Fruit fly (Drosophila melanogaster): ENCODE data around the gene RpL34a.

RpL34a gene

DNA sequence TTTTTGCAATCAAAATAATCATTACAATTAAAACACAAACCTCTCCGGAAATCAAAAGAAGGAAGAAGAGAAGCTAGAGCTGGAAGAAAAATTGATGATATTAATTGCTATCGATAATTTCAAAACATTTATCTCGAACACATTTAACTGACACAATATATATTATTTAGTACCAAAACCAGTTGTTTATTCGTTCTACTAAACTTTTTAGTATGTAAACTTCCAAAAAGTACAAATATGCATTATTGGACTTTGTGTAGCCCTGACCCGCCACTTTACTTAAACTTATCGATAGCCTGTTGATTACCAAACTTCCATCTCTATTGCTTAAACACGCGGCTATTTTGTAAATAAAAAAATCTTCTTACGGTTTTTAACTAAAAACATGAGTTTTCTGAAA lies at the start of gene RpL34a, which contains the start of gene Trmt61:
Gene RpL34a, minus strand, starts transcription at position 73 of the 400 bp plus-strand sequence.
Gene Trmt61, plus strand, starts transcription at position 302 of the 400 bp plus-strand sequence.
- TF ChIP-seq CG4496 (GFP tag; IDR thresholded peaks at IDR 0.05), result peak; percentile 71; the same call in 2 of the 3 replicates
- TF ChIP-seq CG14655 (GFP tag; optimal IDR thresholded peaks at IDR 0.05), result no peak
- TF ChIP-seq CG8301 (tag; optimal IDR thresholded peaks at IDR 0.05), result peak; percentile 58
- no peak for TF ChIP-seq EcR (GFP tag; optimal IDR thresholded peaks at IDR 0.05)
- peak; percentile 77 for TF ChIP-seq Pif1A (GFP tag; optimal IDR thresholded peaks at IDR 0.05)
- peak; percentile 36 for TF ChIP-seq CG17806 (tag; optimal IDR thresholded peaks at IDR 0.05)
- TF ChIP-seq CG9948 (tag; optimal IDR thresholded peaks at IDR 0.05), result peak; percentile 32
- peak; percentile 12 for TF ChIP-seq CG13204 (GFP tag; optimal IDR thresholded peaks at IDR 0.05)
- no peak for TF ChIP-seq D1 (tag; optimal IDR thresholded peaks at IDR 0.05)
- no peak for TF ChIP-seq CG10348 (GFP tag; IDR thresholded peaks at IDR 0.05)
- TF ChIP-seq CG34367 (tag; optimal IDR thresholded peaks at IDR 0.05), result peak; percentile 70
- TF ChIP-seq CG32121 (GFP tag; IDR thresholded peaks at IDR 0.05), result peak; percentile 52; the same call in 1 of the 2 replicates
- TF ChIP-seq Snoo (tag; optimal IDR thresholded peaks at IDR 0.05), result peak; percentile 86
- TF ChIP-seq Ets98B (GFP tag; IDR thresholded peaks at IDR 0.05), result peak; percentile 42; the same call in 1 of the 2 replicates
- no peak for TF ChIP-seq fd96Ca (GFP tag; IDR thresholded peaks at IDR 0.05)
- TF ChIP-seq Pif1B (GFP tag; optimal IDR thresholded peaks at IDR 0.05), result peak; percentile 52
- no peak for TF ChIP-seq rn (GFP tag; IDR thresholded peaks at IDR 0.05)
- TF ChIP-seq CG15710 (tag; optimal IDR thresholded peaks at IDR 0.05), result peak; percentile 66
- TF ChIP-seq CG8159 (tag; optimal IDR thresholded peaks at IDR 0.05), result peak; percentile 60
- peak; percentile 57 for TF ChIP-seq gl (tag; optimal IDR thresholded peaks at IDR 0.05)
- peak; percentile 68; the same call in 1 of the 2 replicates for TF ChIP-seq CG12605 (GFP tag; IDR thresholded peaks at IDR 0.05)

DNA sequence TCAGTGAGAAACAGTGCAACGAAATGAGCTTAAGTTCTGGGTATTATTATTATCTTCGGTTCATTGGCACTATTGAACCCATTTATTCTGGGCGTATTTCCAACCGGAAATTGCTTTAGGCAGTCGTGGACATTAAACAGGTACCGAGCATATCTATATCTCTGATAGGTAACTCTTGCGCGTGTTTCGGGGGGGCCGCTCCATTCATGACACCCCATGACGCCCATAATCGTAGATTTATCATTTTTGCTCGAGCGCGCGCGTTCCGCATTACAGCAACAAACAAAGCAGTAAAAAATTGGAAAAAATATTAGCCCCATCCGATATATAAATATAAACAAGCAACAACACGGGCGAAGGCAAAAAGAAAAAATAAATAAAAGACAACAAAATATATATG lies 49.4 kb upstream of the RpL34a start:
- TF ChIP-seq CG15710 (tag; optimal IDR thresholded peaks at IDR 0.05) (no peak), CG12605 (GFP tag; IDR thresholded peaks at IDR 0.05) (0 out of 2 replicates have a peak, but pooled peaks have one; percentile 13)

DNA sequence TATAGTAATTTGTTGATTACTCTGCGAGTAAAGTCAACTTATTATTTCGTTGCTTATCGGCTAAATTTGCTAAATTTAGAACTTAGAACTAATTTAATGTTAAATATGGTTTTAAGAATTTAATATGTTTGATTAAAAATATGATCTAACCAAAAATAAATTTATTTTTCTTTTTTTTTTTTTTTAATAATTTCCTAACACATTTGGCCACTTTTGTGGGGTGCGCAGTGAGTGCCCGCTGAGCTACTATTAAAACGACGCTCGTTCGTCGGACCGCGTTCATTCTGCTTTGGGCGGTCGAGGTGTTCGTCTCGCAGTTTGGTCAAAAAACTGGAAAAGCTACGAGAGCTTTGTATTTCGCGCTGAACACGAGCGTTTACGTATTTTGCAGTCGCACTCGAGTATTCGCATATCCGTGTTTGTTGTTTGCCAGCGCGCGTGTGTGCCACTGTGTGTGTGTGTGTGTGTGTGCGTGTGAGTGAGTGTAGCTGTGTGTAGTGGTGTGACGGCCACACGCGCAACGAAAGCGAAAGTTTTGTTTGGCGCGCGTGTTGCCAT lies 47.6 kb upstream of the RpL34a start, which contains the start of gene Cipc:
Gene Cipc, plus strand, starts transcription at position 274 of the 558 bp plus-strand sequence.
- TF ChIP-seq CG9948 (tag; optimal IDR thresholded peaks at IDR 0.05) (peak; percentile 24), Pif1A (GFP tag; optimal IDR thresholded peaks at IDR 0.05) (peak; percentile 77), EcR (GFP tag; optimal IDR thresholded peaks at IDR 0.05) (peak; percentile 26), CG34367 (tag; optimal IDR thresholded peaks at IDR 0.05) (no peak), gl (tag; optimal IDR thresholded peaks at IDR 0.05) (no peak), CG12605 (GFP tag; IDR thresholded peaks at IDR 0.05) (no peak), D1 (tag; optimal IDR thresholded peaks at IDR 0.05) (no peak), CG8159 (tag; optimal IDR thresholded peaks at IDR 0.05) (peak; percentile 61), CG32121 (GFP tag; IDR thresholded peaks at IDR 0.05) (peak; percentile 72), CG10348 (GFP tag; IDR thresholded peaks at IDR 0.05) (no peak), rn (GFP tag; IDR thresholded peaks at IDR 0.05) (no peak), CG15710 (tag; optimal IDR thresholded peaks at IDR 0.05) (peak; percentile 46), CG14655 (GFP tag; optimal IDR thresholded peaks at IDR 0.05) (peak; percentile 63), CG17806 (tag; optimal IDR thresholded peaks at IDR 0.05) (peak; percentile 44), Snoo (tag; optimal IDR thresholded peaks at IDR 0.05) (peak; percentile 64), CG4496 (GFP tag; IDR thresholded peaks at IDR 0.05) (peak; percentile 65; the same call in 1 of the 3 replicates), Pif1B (GFP tag; optimal IDR thresholded peaks at IDR 0.05) (peak; percentile 76), fd96Ca (GFP tag; IDR thresholded peaks at IDR 0.05) (peak; percentile 80), CG8301 (tag; optimal IDR thresholded peaks at IDR 0.05) (peak; percentile 40), CG13204 (GFP tag; optimal IDR thresholded peaks at IDR 0.05) (peak; percentile 56), Ets98B (GFP tag; IDR thresholded peaks at IDR 0.05) (peak; percentile 81)

DNA sequence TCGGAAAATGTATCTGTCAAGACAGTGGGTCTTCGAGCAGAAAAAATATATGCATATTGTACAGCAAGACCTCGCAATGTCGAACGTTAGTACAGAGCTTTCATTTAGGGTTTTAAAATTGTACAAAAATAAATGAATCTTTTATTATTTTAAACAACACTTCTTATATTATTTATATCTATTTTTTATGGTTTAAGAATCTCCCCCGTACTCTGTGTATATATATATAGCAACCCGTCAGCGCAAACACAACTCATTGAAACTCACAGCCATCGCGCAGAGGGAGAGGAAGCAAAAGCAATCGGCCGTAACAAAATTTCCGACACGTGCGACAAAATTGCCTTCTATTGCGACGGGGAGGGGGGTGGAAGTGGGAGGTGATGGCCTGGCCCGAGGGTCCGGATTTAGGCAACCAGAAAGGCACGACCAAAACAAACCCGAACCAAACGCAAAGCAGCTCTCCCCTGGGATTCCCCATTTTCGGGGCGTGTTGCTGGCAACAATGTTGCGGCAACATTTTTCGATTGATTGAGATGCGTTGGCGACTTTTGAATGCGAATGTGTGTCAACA lies 46.9 kb upstream of the RpL34a start:
- peak; percentile 40 for TF ChIP-seq CG8301 (tag; optimal IDR thresholded peaks at IDR 0.05)
- TF ChIP-seq CG4496 (GFP tag; IDR thresholded peaks at IDR 0.05), result peak; percentile 79
- peak; percentile 77 for TF ChIP-seq Ets98B (GFP tag; IDR thresholded peaks at IDR 0.05)
- TF ChIP-seq CG10348 (GFP tag; IDR thresholded peaks at IDR 0.05), result peak; percentile 38; the same call in 1 of the 2 replicates
- TF ChIP-seq EcR (GFP tag; optimal IDR thresholded peaks at IDR 0.05), result no peak
- TF ChIP-seq Pif1A (GFP tag; optimal IDR thresholded peaks at IDR 0.05), result no peak
- TF ChIP-seq CG32121 (GFP tag; IDR thresholded peaks at IDR 0.05), result peak; percentile 41; the same call in 1 of the 2 replicates
- TF ChIP-seq Pif1B (GFP tag; optimal IDR thresholded peaks at IDR 0.05), result peak; percentile 16
- peak; percentile 30; the same call in 1 of the 2 replicates for TF ChIP-seq CG12605 (GFP tag; IDR thresholded peaks at IDR 0.05)
- TF ChIP-seq fd96Ca (GFP tag; IDR thresholded peaks at IDR 0.05), result peak; percentile 61; the same call in 1 of the 3 replicates
- peak; percentile 44 for TF ChIP-seq CG14655 (GFP tag; optimal IDR thresholded peaks at IDR 0.05)
- TF ChIP-seq CG17806 (tag; optimal IDR thresholded peaks at IDR 0.05), result peak; percentile 17
- TF ChIP-seq rn (GFP tag; IDR thresholded peaks at IDR 0.05), result peak; percentile 31; the same call in 1 of the 2 replicates
- no peak for TF ChIP-seq D1 (tag; optimal IDR thresholded peaks at IDR 0.05)
- peak; percentile 52 for TF ChIP-seq CG8159 (tag; optimal IDR thresholded peaks at IDR 0.05)

DNA sequence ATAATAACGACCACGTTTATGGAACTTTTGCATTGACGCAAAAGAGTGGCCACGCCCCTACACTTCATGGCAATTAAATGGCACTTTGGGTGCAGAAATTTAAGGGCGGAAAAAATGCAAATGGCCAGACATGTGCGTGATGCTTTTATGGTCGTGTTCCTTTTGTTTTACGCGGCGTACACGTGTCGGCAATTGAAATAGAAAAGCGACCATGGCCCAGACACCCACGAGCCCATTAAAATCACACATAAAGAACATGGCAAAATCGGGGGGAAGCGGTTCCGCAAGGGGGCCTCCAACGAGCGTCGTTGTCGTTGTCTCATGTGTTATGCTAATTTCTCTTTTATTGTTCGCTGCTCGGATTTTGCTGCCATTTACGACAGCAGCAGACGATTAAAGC lies 46.3 kb upstream of the RpL34a start:
- TF ChIP-seq CG8301 (tag; optimal IDR thresholded peaks at IDR 0.05) (no peak), fd96Ca (GFP tag; IDR thresholded peaks at IDR 0.05) (no peak)

DNA sequence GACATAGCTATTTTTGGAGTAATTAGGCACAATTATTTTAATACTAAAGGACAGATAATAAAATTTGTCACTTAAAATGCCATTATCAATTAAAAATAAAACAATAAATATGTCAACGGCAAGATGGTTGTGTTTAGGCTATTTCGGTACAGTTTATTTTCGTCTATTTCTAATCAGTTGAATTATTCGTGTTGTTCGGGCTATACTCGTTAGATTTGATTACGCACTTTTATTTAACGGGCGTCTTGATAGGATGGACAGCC lies 46.0 kb upstream of the RpL34a start:
- TF ChIP-seq Ets98B (GFP tag; IDR thresholded peaks at IDR 0.05), result no peak
- TF ChIP-seq Pif1A (GFP tag; optimal IDR thresholded peaks at IDR 0.05), result no peak
- no peak for TF ChIP-seq rn (GFP tag; IDR thresholded peaks at IDR 0.05)

Measured in whole organism, pupa.